Worm (Caenorhabditis elegans): ENCODE data around the gene F55G1.15.

F55G1.15 gene

ce11 chrIV:7508850-7509249, 7.6 kb upstream of the F55G1.15 start:
- TF ChIP-seq unc-62 (GFP tag; optimal IDR thresholded peaks at IDR 0.05), result no peak

- no peak for TF ChIP-seq unc-62 (GFP tag; optimal IDR thresholded peaks at IDR 0.05)
Measured at ce11 chrIV:7507841-7508509, 6.7 kb upstream of the F55G1.15 start, which contains the start of the genes vdac-1 and R05G6.5. Gene vdac-1 (minus strand): TSS chrIV:7507891. Gene R05G6.5 (plus strand): TSS chrIV:7508367.

ce11 chrIV:7507305-7507704, 6.1 kb upstream of the F55G1.15 start:
- no peak for TF ChIP-seq unc-62 (GFP tag; optimal IDR thresholded peaks at IDR 0.05)

- TF ChIP-seq unc-62 (GFP tag; optimal IDR thresholded peaks at IDR 0.05), result no peak
Measured at ce11 chrIV:7506711-7507110, 5.5 kb upstream of the F55G1.15 start.

- no peak for TF ChIP-seq unc-62 (GFP tag; optimal IDR thresholded peaks at IDR 0.05)
Measured at ce11 chrIV:7505866-7506488, 4.7 kb upstream of the F55G1.15 start.

- no peak for TF ChIP-seq unc-62 (GFP tag; optimal IDR thresholded peaks at IDR 0.05)
Measured at ce11 chrIV:7503322-7503721, 2.1 kb upstream of the F55G1.15 start, which contains the start of gene glt-6. Gene glt-6 (plus strand): TSS chrIV:7503622.

ce11 chrIV:7500924-7501323, 313 bp downstream of the F55G1.15 start:
- TF ChIP-seq unc-62 (GFP tag; optimal IDR thresholded peaks at IDR 0.05), result no peak

- no peak for TF ChIP-seq unc-62 (GFP tag; optimal IDR thresholded peaks at IDR 0.05)
Measured at ce11 chrIV:7499302-7499701, 1.9 kb downstream of the F55G1.15 start.

- TF ChIP-seq unc-62 (GFP tag; optimal IDR thresholded peaks at IDR 0.05), result no peak
Measured at ce11 chrIV:7497750-7498149, 3.5 kb downstream of the F55G1.15 start, which contains the start of gene egas-4. Gene egas-4 (minus strand): TSS chrIV:7497850.

- TF ChIP-seq unc-62 (GFP tag; optimal IDR thresholded peaks at IDR 0.05), result no peak
Measured at ce11 chrIV:7497205-7497604, 4.0 kb downstream of the F55G1.15 start.

- no peak for TF ChIP-seq unc-62 (GFP tag; optimal IDR thresholded peaks at IDR 0.05)
Measured at ce11 chrIV:7491464-7491863, 9.8 kb downstream of the F55G1.15 start, which contains the start of gene F55G1.1. Gene F55G1.1 (plus strand): TSS chrIV:7491764.

ce11 chrIV:7488457-7488783, 12.8 kb downstream of the F55G1.15 start:
- no peak for TF ChIP-seq unc-62 (GFP tag; optimal IDR thresholded peaks at IDR 0.05)

- TF ChIP-seq unc-62 (GFP tag; optimal IDR thresholded peaks at IDR 0.05), result no peak
Measured at ce11 chrIV:7487554-7488456, 13.4 kb downstream of the F55G1.15 start, which contains the start of the genes his-60 and his-59. Gene his-60 (minus strand): TSS chrIV:7487992. Gene his-59 (plus strand): TSS chrIV:7488249.

ce11 chrIV:7486201-7486947, 14.9 kb downstream of the F55G1.15 start, which contains the start of the genes his-61 and his-62:
Gene his-61 (minus strand): TSS chrIV:7486217.
Gene his-62 (plus strand): TSS chrIV:7486545.
- no peak for TF ChIP-seq unc-62 (GFP tag; optimal IDR thresholded peaks at IDR 0.05)

ce11 chrIV:7478134-7478533, 23.1 kb downstream of the F55G1.15 start, which contains the start of gene rod-1:
Gene rod-1 (plus strand): TSS chrIV:7478452.
- TF ChIP-seq unc-62 (GFP tag; optimal IDR thresholded peaks at IDR 0.05), result no peak
